Fruit fly (Drosophila melanogaster) whole organism, prepupa: ENCODE results near the gene CG17029.
A peak's percentile ranks its signal among the peaks of the same experiment; 100 is the strongest.

Experiments used
- CG1621 ChIP-seq: fragments of 200-800 bp; sonication (Bioruptor generic); optimal IDR thresholded peaks from 3 replicates; lab custom pipeline; 2018; ENCODE audit warnings: missing biosample characterization, mild to moderate bottlenecking, missing genetic modification characterization
- CG16779 ChIP-seq: fragments of 200-800 bp; sonication (Bioruptor generic); optimal IDR thresholded peaks from 3 replicates; lab custom pipeline; 2017; ENCODE audit warnings: missing biosample characterization, mild to moderate bottlenecking, missing genetic modification characterization
- CG32006 ChIP-seq: fragments of 200-800 bp; sonication (Bioruptor generic); optimal IDR thresholded peaks from 3 replicates; lab custom pipeline; 2017; ENCODE audit warnings: missing biosample characterization, mild to moderate bottlenecking, missing genetic modification characterization
- CG6854 ChIP-seq: fragments of 200-800 bp; sonication (Bioruptor generic); optimal IDR thresholded peaks from 2 replicates; lab custom pipeline; 2017; ENCODE audit warnings: missing biosample characterization, mild to moderate bottlenecking, missing genetic modification characterization
- Eip75B ChIP-seq: fragments of 200-800 bp; sonication (Bioruptor generic); optimal IDR thresholded peaks from 3 replicates; lab custom pipeline; 2016; ENCODE audit warnings: missing biosample characterization, missing genetic modification characterization
- Eip78C ChIP-seq: fragments of 200-800 bp; sonication (Bioruptor generic); peaks from one replicate; lab custom pipeline; 2016; ENCODE audit warnings: missing biosample characterization, missing genetic modification characterization
- Ets21C ChIP-seq: fragments of 200-800 bp; sonication (Bioruptor generic); optimal IDR thresholded peaks from 3 replicates; lab custom pipeline; 2016; ENCODE audit warnings: missing biosample characterization, missing genetic modification characterization
- Hr39 ChIP-seq: fragments of 200-800 bp; sonication (Bioruptor generic); optimal IDR thresholded peaks from 2 replicates; lab custom pipeline; 2016; ENCODE audit warnings: missing biosample characterization, missing genetic modification characterization
- Sox102F ChIP-seq: fragments of 200-800 bp; sonication (Bioruptor generic); optimal IDR thresholded peaks from 2 replicates; lab custom pipeline; 2016; ENCODE audit warnings: missing biosample characterization, mild to moderate bottlenecking, missing genetic modification characterization
- acj6 ChIP-seq: fragments of 200-800 bp; sonication (Bioruptor generic); optimal IDR thresholded peaks from 3 replicates; lab custom pipeline; 2016; ENCODE audit warnings: missing biosample characterization, missing genetic modification characterization
- fkh ChIP-seq: fragments of 200-800 bp; sonication (Bioruptor generic); optimal IDR thresholded peaks from 3 replicates; lab custom pipeline; 2017; ENCODE audit warnings: missing biosample characterization, mild to moderate bottlenecking, missing genetic modification characterization, moderate library complexity
- pdm3 ChIP-seq: fragments of 200-800 bp; sonication (Bioruptor generic); optimal IDR thresholded peaks from 3 replicates; lab custom pipeline; 2016; ENCODE audit warnings: missing biosample characterization, missing genetic modification characterization
- salr ChIP-seq, 2 experiments: fragments of 200-800 bp; sonication (Bioruptor generic); optimal IDR thresholded peaks; 3 replicates each; lab custom pipeline; 2016 to 2018; ENCODE audit warnings: missing biosample characterization in 2 of 2, missing genetic modification characterization in 2 of 2, mild to moderate bottlenecking in 1 of 2

DNA sequence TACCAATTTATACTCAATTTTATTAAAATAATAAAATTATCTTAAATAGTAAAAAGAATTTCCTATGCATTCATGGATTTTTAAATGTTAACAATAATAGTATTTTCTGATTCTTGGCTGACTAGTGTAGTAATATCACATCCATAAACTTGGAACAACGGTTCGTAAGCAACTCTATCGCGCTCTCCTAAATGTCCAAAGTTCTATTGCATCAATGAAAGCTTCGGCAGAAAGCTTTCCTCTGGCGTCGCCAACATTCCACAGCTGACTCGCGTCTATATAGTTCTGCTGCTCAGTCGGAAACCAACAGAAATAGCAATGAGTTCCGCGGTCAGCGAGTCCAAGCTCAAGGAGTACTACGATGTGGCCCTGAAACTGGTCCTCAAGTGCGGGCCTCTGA is at the start of gene CG17029:
- TF ChIP-seq Sox102F (no peak), Eip75B (GFP tag; lab: Kevin White, UChicago) (no peak), Eip78C (GFP tag; lab: Kevin White, UChicago) (peak; percentile 14), CG6854 (GFP tag; lab: Kevin White, UChicago) (no peak), CG1621 (tag; lab: Kevin White, UChicago) (no peak), salr (GFP tag; optimal IDR thresholded peaks at IDR 0.05; lab: Kevin White, UChicago) (no peak), acj6 (no peak), fkh (GFP tag; lab: Kevin White, UChicago) (no peak), CG16779 (tag; lab: Kevin White, UChicago) (peak; percentile 6), CG32006 (GFP tag; lab: Kevin White, UChicago) (no peak), Ets21C (GFP tag; lab: Kevin White, UChicago) (no peak), pdm3 (GFP tag; lab: Kevin White, UChicago) (no peak), Hr39 (no peak)
